Worm (Caenorhabditis elegans) whole organism, L1 larva: ENCODE results near the gene col-10.

ENCODE experiments used
- efl-1 ChIP-seq, 4 experiments: fragments of 150-350 bp; optimal IDR thresholded peaks in 3 of 4; peaks in 1 of 4; 1 replicate in 1 of 4; 2 replicates in 3 of 4; lab custom pipeline; 2014; ENCODE audit warnings: missing biosample characterization in 2 of 4, missing genetic modification characterization in 2 of 4, missing genetic modification reagents in 2 of 4
- nhr-19 ChIP-seq: fragments of 200-800 bp; sonication (Bioruptor generic); conservative IDR thresholded peaks from 2 replicates; pipeline ENCODE4 v1.3.6; 2022; ENCODE audit warnings: missing genetic modification characterization, missing compliant biosample characterization

The col-10 gene

ce11 chrV:9122004-9122403, 43.1 kb downstream of the col-10 start, which contains the start of gene F21C10.13:
TSS of gene F21C10.13 (plus strand) at chrV:9122304.
- no peak for TF ChIP-seq nhr-19 (GFP tag; lab: Robert Waterston, UW)
- no peak for TF ChIP-seq efl-1 (optimal IDR thresholded peaks at IDR 0.05; lab: Kevin White, UChicago)
- TF ChIP-seq efl-1 (GFP tag; optimal IDR thresholded peaks at IDR 0.05 in 1 of 2; lab: Kevin White, UChicago): peak in 1 of 2 experiments; percentile 52
